Fruit fly (Drosophila melanogaster) whole organism, embryonic: ENCODE measurements around the gene CG15012.

Experiments used
- Ada2b ChIP-seq: fragments of 200-800 bp; sonication (Bioruptor generic); IDR thresholded peaks from 2 replicates; pipeline ENCODE4 v1.3.6; 2022; ENCODE audit warnings: missing biosample characterization, missing genetic modification characterization
- C15 ChIP-seq: fragments of 200-800 bp; sonication (Bioruptor generic); IDR thresholded peaks from 3 replicates; pipeline ENCODE4 v1.3.6; 2022; ENCODE audit warnings: missing biosample characterization, missing genetic modification characterization
- CG10209 ChIP-seq: fragments of 200-800 bp; sonication (Bioruptor generic); optimal IDR thresholded peaks from 3 replicates; lab custom pipeline; 2017; ENCODE audit warnings: missing biosample characterization, mild to moderate bottlenecking, missing genetic modification characterization, missing genetic modification reagents
- CG11456 ChIP-seq: fragments of 200-800 bp; sonication (Bioruptor generic); IDR thresholded peaks from 3 replicates; pipeline ENCODE4 v1.3.6; 2022; ENCODE audit warnings: missing biosample characterization, missing genetic modification characterization
- CG11723 ChIP-seq: fragments of 200-800 bp; sonication (Bioruptor generic); optimal IDR thresholded peaks from 2 replicates; lab custom pipeline; 2017; ENCODE audit warnings: missing biosample characterization, mild to moderate bottlenecking, missing genetic modification characterization
- CG12071 ChIP-seq: fragments of 200-800 bp; sonication (Bioruptor generic); optimal IDR thresholded peaks from 3 replicates; lab custom pipeline; 2018; ENCODE audit warnings: missing biosample characterization, mild to moderate bottlenecking, missing genetic modification characterization
- CG12219 ChIP-seq: fragments of 200-800 bp; sonication (Bioruptor generic); optimal IDR thresholded peaks from 3 replicates; lab custom pipeline; 2018; ENCODE audit warnings: missing biosample characterization, mild to moderate bottlenecking, missing genetic modification characterization
- CG13424 ChIP-seq: fragments of 200-800 bp; sonication (Bioruptor generic); optimal IDR thresholded peaks from 2 replicates; lab custom pipeline; 2019; ENCODE audit warnings: missing biosample characterization, mild to moderate bottlenecking, missing genetic modification characterization, moderate library complexity
- CG13624 ChIP-seq: fragments of 200-800 bp; sonication (Bioruptor generic); optimal IDR thresholded peaks from 2 replicates; lab custom pipeline; 2016; ENCODE audit warnings: missing biosample characterization, missing genetic modification characterization
- CG1792 ChIP-seq: fragments of 200-800 bp; sonication (Bioruptor generic); optimal IDR thresholded peaks from 2 replicates; lab custom pipeline; 2016; ENCODE audit warnings: missing biosample characterization, missing genetic modification characterization
- CG18599 ChIP-seq: fragments of 200-800 bp; sonication (Bioruptor generic); optimal IDR thresholded peaks from 3 replicates; lab custom pipeline; 2017; ENCODE audit warnings: missing biosample characterization, missing genetic modification characterization, mild to moderate bottlenecking, moderate library complexity, missing genetic modification reagents
- CG30020 ChIP-seq: fragments of 200-800 bp; optimal IDR thresholded peaks from 2 replicates; lab custom pipeline; 2019; ENCODE audit warnings: missing biosample characterization, mild to moderate bottlenecking, missing genetic modification characterization, moderate library complexity
- CG30403 ChIP-seq: fragments of 200-800 bp; sonication (Bioruptor generic); optimal IDR thresholded peaks from 3 replicates; lab custom pipeline; 2016; ENCODE audit warnings: missing biosample characterization, missing genetic modification characterization
- CG31365 ChIP-seq: fragments of 200-800 bp; sonication (Bioruptor generic); optimal IDR thresholded peaks from 2 replicates; lab custom pipeline; 2018; ENCODE audit warnings: missing biosample characterization, mild to moderate bottlenecking, missing genetic modification characterization
- CG3995 ChIP-seq: fragments of 200-800 bp; sonication (Bioruptor generic); optimal IDR thresholded peaks from 3 replicates; lab custom pipeline; 2016; ENCODE audit warnings: missing biosample characterization, missing genetic modification characterization
- CG7271 ChIP-seq: fragments of 200-800 bp; sonication (Bioruptor generic); optimal IDR thresholded peaks from 2 replicates; lab custom pipeline; 2018; ENCODE audit warnings: missing biosample characterization, mild to moderate bottlenecking, missing genetic modification characterization, moderate library complexity
- CG8281 ChIP-seq: fragments of 200-800 bp; sonication (Bioruptor generic); optimal IDR thresholded peaks from 2 replicates; lab custom pipeline; 2018; ENCODE audit warnings: missing biosample characterization, mild to moderate bottlenecking, missing genetic modification characterization, moderate library complexity
- CG8290 ChIP-seq, 3 experiments: fragments of 200-800 bp; sonication (Bioruptor generic); optimal IDR thresholded peaks; 2 replicates each; lab custom pipeline; 2016 to 2019; ENCODE audit warnings: missing biosample characterization in 3 of 3, missing genetic modification characterization in 3 of 3, mild to moderate bottlenecking in 2 of 3, moderate library complexity in 1 of 3
- CG8924 ChIP-seq: fragments of 200-800 bp; optimal IDR thresholded peaks from 3 replicates; lab custom pipeline; 2019; ENCODE audit warnings: missing biosample characterization, mild to moderate bottlenecking, missing genetic modification characterization, moderate library complexity
- CG9817 ChIP-seq: fragments of 200-800 bp; sonication (Bioruptor generic); optimal IDR thresholded peaks from 2 replicates; lab custom pipeline; 2018; ENCODE audit warnings: missing biosample characterization, mild to moderate bottlenecking, missing genetic modification characterization, moderate library complexity
- D19B ChIP-seq: fragments of 200-800 bp; sonication (Bioruptor generic); optimal IDR thresholded peaks from 2 replicates; lab custom pipeline; 2017; ENCODE audit warnings: missing biosample characterization, mild to moderate bottlenecking, missing genetic modification characterization
- Dref ChIP-seq: fragments of 200-800 bp; sonication (Bioruptor generic); IDR thresholded peaks from 2 replicates; pipeline ENCODE4 v1.3.6; 2022; ENCODE audit warnings: missing biosample characterization, missing genetic modification characterization
- E2f1 ChIP-seq: fragments of 200-800 bp; sonication (Bioruptor generic); IDR thresholded peaks from 2 replicates; pipeline ENCODE4 v1.3.6; 2022; ENCODE audit warnings: missing biosample characterization, missing genetic modification characterization
- Ets97D ChIP-seq: fragments of 200-800 bp; sonication (Bioruptor generic); optimal IDR thresholded peaks from 3 replicates; lab custom pipeline; 2016; ENCODE audit warnings: missing biosample characterization, missing genetic modification characterization
- HLHmδ ChIP-seq: fragments of 200-800 bp; sonication (Bioruptor generic); optimal IDR thresholded peaks from 2 replicates; lab custom pipeline; 2018; ENCODE audit warnings: missing biosample characterization, mild to moderate bottlenecking, missing genetic modification characterization, moderate library complexity
- MESR4 ChIP-seq: fragments of 200-800 bp; sonication (Bioruptor generic); optimal IDR thresholded peaks from 2 replicates; lab custom pipeline; 2018; ENCODE audit warnings: missing biosample characterization, mild to moderate bottlenecking, missing genetic modification characterization, moderate library complexity
- Sry-δ ChIP-seq: fragments of 200-800 bp; sonication (Bioruptor generic); optimal IDR thresholded peaks from 2 replicates; lab custom pipeline; 2016; ENCODE audit warnings: missing biosample characterization, missing genetic modification characterization
- Ssrp ChIP-seq: fragments of 200-800 bp; sonication (Bioruptor generic); optimal IDR thresholded peaks from 2 replicates; lab custom pipeline; 2018; ENCODE audit warnings: missing biosample characterization, mild to moderate bottlenecking, missing genetic modification characterization, moderate library complexity
- Tbp ChIP-seq: fragments of >200 bp; optimal IDR thresholded peaks from 2 replicates; lab custom pipeline; 2018; ENCODE audit warnings: missing biosample characterization, missing genetic modification characterization
- chn ChIP-seq: fragments of 200-800 bp; sonication (Bioruptor generic); optimal IDR thresholded peaks from 2 replicates; lab custom pipeline; 2016; ENCODE audit warnings: missing biosample characterization, missing genetic modification characterization
- cwo ChIP-seq: fragments of 200-800 bp; sonication (Bioruptor generic); optimal IDR thresholded peaks from 3 replicates; lab custom pipeline; 2017; ENCODE audit warnings: missing biosample characterization, missing genetic modification characterization, mild to moderate bottlenecking, moderate library complexity, missing genetic modification reagents
- dati ChIP-seq: fragments of 200-800 bp; sonication (Bioruptor generic); IDR thresholded peaks from 2 replicates; pipeline ENCODE4 v1.3.6; 2022; ENCODE audit warnings: missing biosample characterization, missing genetic modification characterization
- disco-r ChIP-seq: fragments of 200-800 bp; sonication (Bioruptor generic); optimal IDR thresholded peaks from 2 replicates; lab custom pipeline; 2016; ENCODE audit warnings: missing biosample characterization, missing genetic modification characterization
- gcm ChIP-seq: fragments of 200-800 bp; sonication (Bioruptor generic); optimal IDR thresholded peaks from 2 replicates; lab custom pipeline; 2019; ENCODE audit warnings: missing biosample characterization, mild to moderate bottlenecking, missing genetic modification characterization, moderate library complexity
- gcm2 ChIP-seq: fragments of 200-800 bp; sonication (Bioruptor generic); optimal IDR thresholded peaks from 2 replicates; lab custom pipeline; 2016; ENCODE audit warnings: missing biosample characterization, missing genetic modification characterization
- gem ChIP-seq: fragments of 200-800 bp; sonication (Bioruptor generic); optimal IDR thresholded peaks from 2 replicates; lab custom pipeline; 2019; ENCODE audit warnings: missing biosample characterization, mild to moderate bottlenecking, missing genetic modification characterization, moderate library complexity
- ken ChIP-seq: fragments of 200-800 bp; sonication (Bioruptor generic); IDR thresholded peaks from 3 replicates; pipeline ENCODE4 v1.3.6; 2022; ENCODE audit warnings: missing biosample characterization, missing genetic modification characterization
- lmd ChIP-seq: fragments of 200-800 bp; sonication (Bioruptor generic); IDR thresholded peaks from 2 replicates; pipeline ENCODE4 v1.3.6; 2022; ENCODE audit warnings: missing biosample characterization, missing genetic modification characterization
- lola ChIP-seq, 3 experiments: fragments of >200 bp in 2 of 3; fragments of 200-800 bp in 1 of 3; sonication (Bioruptor generic) in 1 of 3; optimal IDR thresholded peaks; 2 replicates each; lab custom pipeline; 2017 to 2019; ENCODE audit warnings: missing biosample characterization in 3 of 3, missing genetic modification characterization in 3 of 3, mild to moderate bottlenecking in 1 of 3, moderate library complexity in 1 of 3
- odd ChIP-seq: fragments of 200-800 bp; sonication (Bioruptor generic); optimal IDR thresholded peaks from 2 replicates; lab custom pipeline; 2017; ENCODE audit warnings: missing biosample characterization, mild to moderate bottlenecking, missing genetic modification characterization
- onecut ChIP-seq: fragments of 200-800 bp; sonication (Bioruptor generic); IDR thresholded peaks from 2 replicates; pipeline ENCODE4 v1.3.6; 2022; ENCODE audit warnings: missing biosample characterization, missing genetic modification characterization
- pzg ChIP-seq: fragments of 200-800 bp; sonication (Bioruptor generic); optimal IDR thresholded peaks from 3 replicates; lab custom pipeline; 2018; ENCODE audit warnings: missing biosample characterization, mild to moderate bottlenecking, missing genetic modification characterization, moderate library complexity
- repo ChIP-seq: fragments of 200-800 bp; sonication (Bioruptor generic); optimal IDR thresholded peaks from 2 replicates; lab custom pipeline; 2016; ENCODE audit warnings: missing biosample characterization, missing genetic modification characterization
- run ChIP-seq: fragments of 200-800 bp; sonication (Bioruptor generic); optimal IDR thresholded peaks from 3 replicates; lab custom pipeline; 2018; ENCODE audit warnings: missing biosample characterization, mild to moderate bottlenecking, missing genetic modification characterization
- shn ChIP-seq: fragments of 200-800 bp; sonication (Bioruptor generic); optimal IDR thresholded peaks from 3 replicates; lab custom pipeline; 2016; ENCODE audit warnings: missing biosample characterization, missing genetic modification characterization
- sisA ChIP-seq: fragments of 200-800 bp; sonication (Bioruptor generic); IDR thresholded peaks from 2 replicates; pipeline ENCODE4 v1.3.6; 2022; ENCODE audit warnings: missing biosample characterization, missing genetic modification characterization
- slbo ChIP-seq: fragments of 200-800 bp; sonication (Bioruptor generic); IDR thresholded peaks from 2 replicates; pipeline ENCODE4 v1.3.6; 2022; ENCODE audit warnings: missing biosample characterization, missing genetic modification characterization
- tna ChIP-seq: fragments of 200-800 bp; sonication (Bioruptor generic); IDR thresholded peaks from 2 replicates; pipeline ENCODE4 v1.3.6; 2022; ENCODE audit warnings: missing biosample characterization, missing genetic modification characterization; ENCODE audit not compliant: partially characterized antibody
- ttk ChIP-seq: fragments of 200-800 bp; sonication (Bioruptor generic); IDR thresholded peaks from 2 replicates; pipeline ENCODE4 v2.1.2; 2022; ENCODE audit warnings: missing biosample characterization, missing genetic modification characterization
- zen2 ChIP-seq: fragments of 200-800 bp; sonication (Bioruptor generic); IDR thresholded peaks from 3 replicates; pipeline ENCODE4 v1.3.6; 2022; ENCODE audit warnings: missing biosample characterization, missing genetic modification characterization; ENCODE audit not compliant: partially characterized antibody

Gene CG15012

DNA sequence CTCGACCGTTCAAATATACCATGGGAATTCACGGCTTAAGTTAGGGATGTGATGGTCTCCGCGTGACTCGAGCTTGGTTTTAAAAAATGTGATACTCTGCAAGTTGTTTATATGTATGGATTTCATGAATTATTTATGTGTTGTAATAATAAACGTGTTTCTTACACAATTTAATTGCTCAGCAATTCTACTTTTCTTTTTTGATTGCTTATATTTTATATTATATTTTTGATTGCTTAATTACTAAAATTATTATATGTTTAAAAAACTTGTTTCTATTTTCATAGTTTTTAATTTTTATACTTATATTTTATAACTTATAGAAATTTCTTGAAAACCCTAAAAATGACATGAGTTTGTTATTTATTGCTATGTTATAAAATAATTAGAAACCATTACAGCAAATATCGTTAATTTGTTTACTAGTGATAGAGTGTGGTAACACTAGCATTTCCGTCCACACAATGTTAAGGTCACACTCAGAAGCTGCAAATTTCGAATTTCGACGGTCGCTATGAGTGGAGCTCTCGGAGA, 37.7 kb downstream of the CG15012 start, which contains the start of the genes ago and CG1265 (continued):
- TF ChIP-seq CG11723 (GFP tag; lab: Kevin White, UChicago) (no peak), CG30020 (tag; lab: Kevin White, UChicago) (peak; percentile 47), run (tag; lab: Kevin White, UChicago) (no peak), disco-r (GFP tag; lab: Kevin White, UChicago) (no peak), MESR4 (GFP tag; lab: Kevin White, UChicago) (no peak), D19B (GFP tag; lab: Kevin White, UChicago) (no peak), gem (tag; lab: Kevin White, UChicago) (peak; percentile 74), CG31365 (no peak), CG8281 (no peak), ttk (GFP tag; lab: Robert Waterston, UW) (no peak), shn (GFP tag; lab: Kevin White, UChicago) (no peak), E2f1 (GFP tag; lab: Robert Waterston, UW) (peak; percentile 31; the same call in 1 of the 2 replicates), CG30403 (GFP tag; lab: Kevin White, UChicago) (peak; percentile 64), cwo (no peak), CG1792 (GFP tag; lab: Kevin White, UChicago) (no peak), lmd (peak; percentile 41; the same call in 1 of the 2 replicates), gcm (GFP tag; lab: Kevin White, UChicago) (no peak), CG11456 (GFP tag; lab: Robert Waterston, UW) (peak; percentile 78), pzg (peak; percentile 14), CG13624 (GFP tag; lab: Kevin White, UChicago) (no peak), Ets97D (GFP tag; lab: Kevin White, UChicago) (peak; percentile 71), Ada2b (GFP tag; lab: Robert Waterston, UW) (peak; percentile 18; the same call in 1 of the 2 replicates), C15 (GFP tag; lab: Robert Waterston, UW) (no peak), Dref (no peak), dati (GFP tag; lab: Robert Waterston, UW) (0 out of 2 replicates have a peak, but pooled peaks have one; percentile 19), CG9817 (tag; lab: Kevin White, UChicago) (peak; percentile 61), CG7271 (tag; lab: Kevin White, UChicago) (no peak), lola (GFP tag; optimal IDR thresholded peaks at IDR 0.05; lab: Kevin White, UChicago) (peak in 1 of 3 experiments; percentile 52), CG13424 (tag; lab: Kevin White, UChicago) (peak; percentile 57), ken (peak; percentile 41; the same call in 1 of the 3 replicates), onecut (no peak), odd (peak; percentile 45), CG10209 (GFP tag; lab: Kevin White, UChicago) (peak; percentile 57), CG12219 (GFP tag; lab: Kevin White, UChicago) (no peak), sisA (GFP tag; lab: Robert Waterston, UW) (peak; percentile 42), CG12071 (GFP tag; lab: Kevin White, UChicago) (no peak), HLHmδ (GFP tag; lab: Kevin White, UChicago) (peak; percentile 50), CG18599 (GFP tag; lab: Kevin White, UChicago) (peak; percentile 37), chn (no peak), repo (GFP tag; lab: Kevin White, UChicago) (no peak), Tbp (GFP tag; lab: Kevin White, UChicago) (no peak), CG8290 (GFP tag; optimal IDR thresholded peaks at IDR 0.05; lab: Kevin White, UChicago) (no peak), CG8290 (tag; optimal IDR thresholded peaks at IDR 0.05; lab: Kevin White, UChicago) (peak in 1 of 2 experiments; percentile 53), Sry-δ (GFP tag; lab: Kevin White, UChicago) (peak; percentile 68), CG8924 (tag; lab: Kevin White, UChicago) (peak; percentile 58), zen2 (GFP tag; lab: Robert Waterston, UW) (no peak), gcm2 (GFP tag; lab: Kevin White, UChicago) (no peak), Ssrp (tag; lab: Kevin White, UChicago) (peak; percentile 48), slbo (GFP tag; lab: Robert Waterston, UW) (peak; percentile 67), CG3995 (peak; percentile 92), tna (GFP tag; lab: Robert Waterston, UW) (no peak)
